Worm (Caenorhabditis elegans) whole organism, mixed stage, embryonic: ENCODE results near the gene ric-4.

Experiments used
- M03D4.4 ChIP-seq: sonication (generic microtip); optimal IDR thresholded peaks from 2 replicates; lab custom pipeline; 2017; ENCODE audit warnings: mild to moderate bottlenecking, missing genetic modification characterization, missing compliant biosample characterization
- ces-1 ChIP-seq: fragments of 150-350 bp; optimal IDR thresholded peaks from 2 replicates; lab custom pipeline; 2014; ENCODE audit warnings: missing biosample characterization, missing genetic modification reagents, missing genetic modification characterization
- lin-13 ChIP-seq: fragments of 150-350 bp; optimal IDR thresholded peaks from 2 replicates; lab custom pipeline; 2014; ENCODE audit warnings: missing biosample characterization, missing genetic modification characterization
- mab-5 ChIP-seq: fragments of 150-350 bp; optimal IDR thresholded peaks from 2 replicates; lab custom pipeline; 2014; ENCODE audit warnings: missing biosample characterization, missing genetic modification characterization
- nhr-12 ChIP-seq: fragments of 150-350 bp; optimal IDR thresholded peaks from 2 replicates; lab custom pipeline; 2014; ENCODE audit warnings: missing biosample characterization, missing genetic modification characterization
- tbx-8 ChIP-seq: fragments of 200-800 bp; sonication (Bioruptor generic); optimal IDR thresholded peaks from 2 replicates; lab custom pipeline; 2018; ENCODE audit warnings: mild to moderate bottlenecking, missing genetic modification characterization, moderate library complexity, missing compliant biosample characterization

ce11 chrV:10281374-10281773 lies 11.3 kb upstream of the ric-4 start, which contains the start of gene lys-2:
- TF ChIP-seq nhr-12 (tag; lab: Kevin White, UChicago) (no peak), mab-5 (tag; lab: Kevin White, UChicago) (no peak), M03D4.4 (tag; lab: Kevin White, UChicago) (no peak), lin-13 (no peak), tbx-8 (GFP tag; lab: Kevin White, UChicago) (no peak), ces-1 (GFP tag; lab: Kevin White, UChicago) (no peak)
